Worm (Caenorhabditis elegans): ENCODE measurements around the gene C07G1.6.

DNA sequence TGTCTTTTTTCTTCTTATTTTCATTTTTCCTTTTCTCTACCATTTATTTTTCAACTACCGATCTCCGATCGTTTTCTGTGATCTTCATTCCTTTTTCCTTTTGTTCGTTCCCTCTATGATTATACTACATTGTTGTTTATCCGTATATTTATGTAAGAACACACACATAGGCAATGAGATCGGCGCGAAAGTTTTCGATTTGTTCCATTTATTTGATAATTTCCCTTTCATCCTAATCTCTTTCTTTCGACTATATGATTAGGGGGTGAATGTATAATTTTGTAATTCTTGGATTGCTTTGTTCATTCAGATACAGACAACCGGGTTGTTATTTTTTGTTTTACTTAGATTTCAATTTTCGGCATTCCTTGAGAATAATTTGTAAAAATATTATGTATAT is 36.6 kb downstream of the C07G1.6 start:
- TF ChIP-seq pha-4 (tag; optimal IDR thresholded peaks at IDR 0.05) (no peak), snpc-4 (tag; optimal IDR thresholded peaks at IDR 0.05) (no peak), ama-1 (optimal IDR thresholded peaks at IDR 0.05) (no peak), nhr-28 (tag; optimal IDR thresholded peaks at IDR 0.05) (no peak), nhr-25 (tag; optimal IDR thresholded peaks at IDR 0.05) (no peak), nhr-43 (tag; optimal IDR thresholded peaks at IDR 0.05; ENCODE audit: poor library complexity, severe bottlenecking) (no peak), daf-12 (tag; optimal IDR thresholded peaks at IDR 0.05) (no peak), ceh-82 (tag; optimal IDR thresholded peaks at IDR 0.05) (no peak), mdl-1 (tag; optimal IDR thresholded peaks at IDR 0.05) (no peak)

All from whole organism, L3 larva.